Fruit fly (Drosophila melanogaster): ENCODE measurements around the gene Ranbp16.

Gene Ranbp16

DNA sequence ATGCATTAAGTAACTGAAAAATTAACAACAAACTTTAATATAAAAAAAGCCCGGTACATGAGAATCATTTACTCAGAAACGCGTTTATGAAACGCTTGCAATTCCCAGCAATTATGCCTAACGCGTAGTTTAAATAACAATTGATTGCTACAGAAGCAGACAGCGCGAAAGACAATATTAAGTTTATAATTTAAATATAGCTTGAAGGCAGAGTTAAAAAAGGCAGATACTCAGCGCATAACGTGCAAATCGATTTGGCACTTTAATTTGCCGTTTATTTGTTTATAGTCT lies 7.2 kb upstream of the Ranbp16 start, which contains the start of gene CG8924 (continued):
- TF ChIP-seq CG30020 (tag; optimal IDR thresholded peaks at IDR 0.05) (peak; percentile 83), Dref (GFP tag; IDR thresholded peaks at IDR 0.05) (peak; percentile 40), her (GFP tag; optimal IDR thresholded peaks at IDR 0.05) (peak; percentile 98), Bdp1 (GFP tag; optimal IDR thresholded peaks at IDR 0.05) (no peak), CG17359 (tag; optimal IDR thresholded peaks at IDR 0.05) (no peak), Opbp (GFP tag; IDR thresholded peaks at IDR 0.05; ENCODE audit: partially characterized antibody) (0 out of 3 replicates have a peak, but pooled peaks have one; percentile 26), wek (GFP tag; optimal IDR thresholded peaks at IDR 0.05) (no peak), MBD-R2 (GFP tag; IDR thresholded peaks at IDR 0.05) (no peak)

DNA sequence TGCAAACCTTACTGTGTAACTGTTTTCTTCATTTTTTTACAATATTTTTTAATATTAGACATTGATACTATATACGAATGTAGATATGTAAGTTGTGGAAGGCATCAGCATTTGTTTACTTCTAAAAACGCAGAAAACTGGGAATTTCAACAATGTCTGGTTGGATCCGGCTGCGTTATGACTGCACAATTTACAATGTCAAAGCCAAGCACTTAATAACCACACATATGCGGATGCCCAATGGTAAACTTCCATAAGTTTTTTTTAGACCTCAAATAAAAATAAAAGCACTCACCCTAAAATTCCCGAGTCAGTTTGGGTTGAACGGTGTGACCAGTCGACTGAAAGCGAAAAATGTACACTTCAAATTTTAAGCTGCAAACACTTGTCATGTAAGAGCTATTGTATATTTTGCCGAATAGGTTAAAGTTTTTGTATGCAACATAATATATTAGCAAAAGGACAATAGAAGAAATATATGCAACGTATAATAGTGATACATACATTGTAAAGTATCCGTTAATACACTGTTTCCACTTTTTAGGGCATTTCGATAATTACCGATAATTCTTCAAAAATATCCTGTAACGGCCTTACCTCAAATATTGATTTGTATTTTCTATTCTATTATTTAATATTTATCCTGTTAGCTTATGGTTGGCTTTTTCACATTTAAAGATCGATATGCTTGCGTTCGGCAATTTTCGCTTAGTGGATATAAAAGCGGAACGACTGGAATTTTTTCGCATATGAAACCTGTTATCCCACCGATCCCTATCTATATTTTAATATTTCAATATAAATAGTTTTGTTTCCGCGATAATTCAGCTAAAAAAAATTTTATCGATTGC lies 6.7 kb upstream of the Ranbp16 start, which contains the start of gene Stim:
TSS of gene Stim (minus strand) at position 347 of the 851 bp plus-strand sequence.
- TF ChIP-seq Pdp1 (GFP tag; optimal IDR thresholded peaks at IDR 0.05) (peak in 1 of 2 experiments; percentile 21), pzg (GFP tag; optimal IDR thresholded peaks at IDR 0.05) (peak; percentile 42), HmgZ (tag; optimal IDR thresholded peaks at IDR 0.05) (no peak), Dref (GFP tag; IDR thresholded peaks at IDR 0.05) (peak; percentile 41; the same call in 1 of the 2 replicates), nerfin-1 (tag; optimal IDR thresholded peaks at IDR 0.05) (peak; percentile 20), chif (GFP tag; optimal IDR thresholded peaks at IDR 0.05) (no peak), CG15514 (GFP tag; optimal IDR thresholded peaks at IDR 0.05) (peak; percentile 33), CG14710 (tag; optimal IDR thresholded peaks at IDR 0.05) (peak; percentile 23), klu (GFP tag; IDR thresholded peaks at IDR 0.05) (no peak), pfk (GFP tag; optimal IDR thresholded peaks at IDR 0.05) (no peak), BEAF-32 (GFP tag; optimal IDR thresholded peaks at IDR 0.05) (peak; percentile 30), CG13424 (tag; optimal IDR thresholded peaks at IDR 0.05) (no peak), lola (GFP tag; optimal IDR thresholded peaks at IDR 0.05) (peak in 1 of 3 experiments; percentile 70), CG1603 (tag; optimal IDR thresholded peaks at IDR 0.05) (peak; percentile 70), nmo (GFP tag; optimal IDR thresholded peaks at IDR 0.05) (peak; percentile 15), CG1602 (GFP tag; optimal IDR thresholded peaks at IDR 0.05) (no peak), zf30C (GFP tag; optimal IDR thresholded peaks at IDR 0.05) (no peak), CG17361 (GFP tag; IDR thresholded peaks at IDR 0.05) (0 out of 3 replicates have a peak, but pooled peaks have one; percentile 35), vnd (GFP tag; IDR thresholded peaks at IDR 0.05; ENCODE audit: partially characterized antibody) (no peak), sens (GFP tag) (peak; percentile 1), z (GFP tag; IDR thresholded peaks at IDR 0.05) (no peak), Eip74EF (GFP tag; optimal IDR thresholded peaks at IDR 0.05) (peak in 1 of 2 experiments; percentile 8), CG4617 (GFP tag; optimal IDR thresholded peaks at IDR 0.05; ENCODE audit: borderline replicate concordance) (peak; percentile 67), ewg (GFP tag; optimal IDR thresholded peaks at IDR 0.05) (no peak), gfzf (GFP tag; optimal IDR thresholded peaks at IDR 0.05) (peak; percentile 57), tll (GFP tag; optimal IDR thresholded peaks at IDR 0.05) (no peak), Dfd (GFP tag; optimal IDR thresholded peaks at IDR 0.05) (peak in 1 of 2 experiments; percentile 45), CG9797 (GFP tag; optimal IDR thresholded peaks at IDR 0.05) (peak; percentile 17), MESR4 (GFP tag; optimal IDR thresholded peaks at IDR 0.05) (peak; percentile 58), CG17802 (tag; optimal IDR thresholded peaks at IDR 0.05) (peak; percentile 65), Ravus (GFP tag; IDR thresholded peaks at IDR 0.05) (no peak), ssp (GFP tag; IDR thresholded peaks at IDR 0.05) (peak; percentile 89), CG10979 (tag; optimal IDR thresholded peaks at IDR 0.05) (peak; percentile 0), CG30020 (tag; optimal IDR thresholded peaks at IDR 0.05) (peak; percentile 95), MBD-R2 (GFP tag; IDR thresholded peaks at IDR 0.05) (peak; percentile 11; the same call in 1 of the 2 replicates), CG7357 (GFP tag; IDR thresholded peaks at IDR 0.05) (peak; percentile 89), her (GFP tag; optimal IDR thresholded peaks at IDR 0.05) (peak; percentile 79), CG12659 (GFP tag; optimal IDR thresholded peaks at IDR 0.05) (no peak), CG9727 (GFP tag; optimal IDR thresholded peaks at IDR 0.05) (no peak)
